Worm (Caenorhabditis elegans) whole organism, midembryonic: ENCODE measurements around the gene pals-19.
"Not testable (repeated sequence)": the region's sequence is repeated elsewhere in the genome, so short reads cannot be mapped to it uniquely, and the experiment has no call there.

ENCODE experiments used
- T22C8.4 ChIP-seq: fragments of 200-800 bp; sonication (Bioruptor generic); IDR thresholded peaks from 2 replicates; pipeline ENCODE4 v1.3.6; 2022; ENCODE audit warnings: missing genetic modification characterization, missing compliant biosample characterization
- cog-1 ChIP-seq: sonication (generic microtip); optimal IDR thresholded peaks from 2 replicates; lab custom pipeline; 2016; ENCODE audit warnings: missing genetic modification characterization, missing compliant biosample characterization
- flt-1 ChIP-seq: fragments of 200-800 bp; sonication (Bioruptor generic); IDR thresholded peaks from 2 replicates; pipeline ENCODE4 v1.3.6; 2022; ENCODE audit warnings: missing genetic modification characterization, missing compliant biosample characterization
- klf-2 ChIP-seq: fragments of 200-800 bp; sonication (Bioruptor generic); conservative IDR thresholded peaks from 2 replicates; pipeline ENCODE4 v1.3.6; 2022; ENCODE audit warnings: missing genetic modification reagents, missing genetic modification characterization, missing compliant biosample characterization
- med-1 ChIP-seq: sonication (generic microtip); optimal IDR thresholded peaks from 2 replicates; lab custom pipeline; 2017; ENCODE audit warnings: missing genetic modification characterization, mild to moderate bottlenecking, missing compliant biosample characterization, antibody characterized with exemption, missing genetic modification reagents; ENCODE audit not compliant: insufficient read depth
- ref-1 ChIP-seq: fragments of 200-800 bp; sonication (Bioruptor generic); conservative IDR thresholded peaks from 2 replicates; pipeline ENCODE4 v1.3.6; 2022; ENCODE audit warnings: missing genetic modification reagents, missing genetic modification characterization, missing compliant biosample characterization
- tab-1 ChIP-seq: fragments of 200-800 bp; sonication (Bioruptor generic); IDR thresholded peaks from 2 replicates; pipeline ENCODE4 v1.3.6; 2022; ENCODE audit warnings: missing genetic modification characterization, missing compliant biosample characterization
- ztf-23 ChIP-seq: fragments of 200-800 bp; sonication (Bioruptor generic); IDR thresholded peaks from 2 replicates; pipeline ENCODE4 v1.3.6; 2022; ENCODE audit warnings: missing genetic modification reagents, missing genetic modification characterization, missing compliant biosample characterization
- ztf-29 ChIP-seq: fragments of 200-800 bp; sonication (Bioruptor generic); IDR thresholded peaks from 2 replicates; pipeline ENCODE4 v1.3.6; 2022; ENCODE audit warnings: missing genetic modification reagents, missing genetic modification characterization, missing compliant biosample characterization

The pals-19 gene

DNA sequence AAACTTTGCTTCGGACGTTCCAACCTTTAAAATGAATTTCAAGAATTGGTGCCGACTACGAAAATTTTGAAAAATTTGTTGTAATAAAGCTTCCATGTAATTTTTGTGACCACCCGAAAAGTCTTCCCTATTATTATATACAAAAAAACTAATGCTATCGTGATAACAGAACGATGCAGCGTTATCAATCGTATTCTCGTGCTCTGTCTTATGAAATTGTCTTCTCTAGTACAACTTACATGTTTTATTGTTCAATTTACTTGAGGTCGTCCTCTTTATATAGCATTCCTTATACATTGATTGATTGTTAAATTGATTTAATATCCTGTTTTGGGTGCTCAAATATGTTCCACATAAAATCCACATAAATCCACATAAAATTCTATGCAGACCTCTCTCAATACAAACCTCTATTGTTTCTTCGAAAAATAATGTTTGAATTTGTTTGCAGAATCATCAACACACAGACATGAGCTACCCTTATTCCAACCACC is at the start of gene pals-19:
Gene pals-19 (plus strand): TSS at position 444 of the 494 bp plus-strand sequence.
- no peak for TF ChIP-seq ref-1 (GFP tag; lab: Robert Waterston, UW)
- TF ChIP-seq flt-1 (GFP tag; lab: Robert Waterston, UW) = no peak
- TF ChIP-seq tab-1 (GFP tag; lab: Robert Waterston, UW) = no peak
- no peak for TF ChIP-seq ztf-29 (GFP tag; lab: Robert Waterston, UW)
- no peak for TF ChIP-seq ztf-23 (GFP tag; lab: Robert Waterston, UW)

DNA sequence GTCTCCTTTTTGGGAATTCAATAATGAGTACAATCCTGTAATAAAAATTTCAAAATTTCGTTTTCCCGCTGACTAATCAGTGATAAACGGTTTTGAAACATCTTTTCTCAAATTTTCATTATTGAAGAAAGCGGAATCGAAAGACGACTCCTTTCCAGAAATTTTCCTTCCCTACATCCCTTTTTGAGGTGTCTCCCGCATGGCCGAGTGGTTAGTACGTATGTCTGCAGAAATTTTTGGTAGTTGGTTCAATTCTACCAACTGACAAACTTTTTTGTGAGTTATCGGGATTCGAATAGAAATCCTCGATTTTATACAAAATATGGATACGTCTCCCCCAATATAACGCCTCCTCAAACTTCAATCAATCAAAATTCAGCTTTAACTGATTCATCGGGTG is 47.2 kb upstream of the pals-19 start:
- TF ChIP-seq ref-1 (GFP tag; lab: Robert Waterston, UW) = no peak
- TF ChIP-seq tab-1 (GFP tag; lab: Robert Waterston, UW) = no peak
- TF ChIP-seq klf-2 = no peak
- no peak for TF ChIP-seq med-1 (GFP tag; lab: Kevin White, UChicago)
- TF ChIP-seq ztf-23 (GFP tag; lab: Robert Waterston, UW) = no peak
- TF ChIP-seq ztf-29 (GFP tag; lab: Robert Waterston, UW) = no peak
- TF ChIP-seq cog-1 (tag; lab: Kevin White, UChicago) = no peak
- TF ChIP-seq T22C8.4 = no peak
- TF ChIP-seq flt-1 (GFP tag; lab: Robert Waterston, UW) = no peak

DNA sequence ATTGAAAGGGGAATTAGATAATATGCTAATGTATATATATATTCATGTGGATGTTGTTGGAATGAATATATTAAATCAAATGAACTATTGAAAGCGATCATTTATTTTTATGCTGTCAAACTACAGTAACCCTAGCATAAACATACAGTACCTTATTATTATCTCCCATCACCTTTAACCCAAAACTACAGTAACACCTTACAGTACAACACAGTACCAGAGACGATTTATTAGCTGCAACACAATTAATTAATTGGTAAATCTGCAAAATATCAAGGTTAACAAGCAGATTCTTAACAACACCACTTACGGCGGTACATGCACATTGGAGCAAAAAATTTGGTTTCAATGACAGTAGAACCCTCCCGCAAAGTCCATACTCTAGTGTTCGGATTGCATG is 46.4 kb upstream of the pals-19 start, which contains the start of gene Y82E9BL.1:
Gene Y82E9BL.1 (minus strand): TSS at position 101 of the 400 bp plus-strand sequence.
- TF ChIP-seq flt-1 (GFP tag; lab: Robert Waterston, UW) (no peak), T22C8.4 (no peak), tab-1 (GFP tag; lab: Robert Waterston, UW) (no peak), ztf-29 (GFP tag; lab: Robert Waterston, UW) (no peak), cog-1 (tag; lab: Kevin White, UChicago) (no peak), med-1 (GFP tag; lab: Kevin White, UChicago) (no peak), ztf-23 (GFP tag; lab: Robert Waterston, UW) (no peak), ref-1 (GFP tag; lab: Robert Waterston, UW) (no peak), klf-2 (no peak)

DNA sequence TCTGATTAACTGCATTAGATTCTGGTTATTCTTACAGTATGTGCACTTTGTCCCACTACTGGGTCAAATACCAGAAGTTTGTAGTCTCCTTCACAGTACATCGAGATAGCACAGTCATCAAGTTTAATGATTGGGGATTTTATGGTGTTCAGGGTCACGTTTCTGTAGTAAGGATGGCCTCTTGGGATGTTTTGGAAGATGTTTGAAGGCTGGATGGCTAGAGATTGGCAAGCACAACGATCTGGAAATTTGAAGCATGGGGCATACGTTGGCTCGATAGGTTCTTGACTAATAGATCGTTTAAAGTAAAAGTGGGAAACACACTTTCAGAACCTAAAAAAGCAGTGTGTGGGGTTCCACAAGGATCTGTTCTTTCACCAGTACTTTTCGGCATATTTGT is 43.8 kb upstream of the pals-19 start, which contains the start of gene Y82E9BR.8:
Gene Y82E9BR.8 (minus strand): TSS at position 101 of the 400 bp plus-strand sequence.
- not testable (repeated sequence) for TF ChIP-seq tab-1 (GFP tag; lab: Robert Waterston, UW); med-1 (GFP tag; lab: Kevin White, UChicago); cog-1 (tag; lab: Kevin White, UChicago)

DNA sequence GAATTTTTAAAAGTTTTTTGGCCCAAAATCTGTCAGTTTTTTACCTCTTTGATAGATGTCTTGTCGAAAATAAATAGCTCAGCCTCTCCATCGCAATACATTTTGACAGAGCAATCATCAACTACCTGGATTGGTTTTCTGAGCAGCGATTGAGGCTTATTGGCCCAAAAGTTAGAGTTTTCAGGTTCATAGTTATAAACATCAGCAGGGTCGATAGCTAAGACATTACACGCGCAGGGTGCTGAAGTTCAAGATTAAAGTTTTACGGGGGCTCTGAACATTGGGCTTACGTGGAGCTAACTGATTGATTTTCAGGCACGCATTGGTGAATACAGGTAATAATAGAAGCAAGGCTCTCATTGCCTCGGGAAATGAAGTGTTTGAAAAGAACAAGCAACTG is 42.1 kb upstream of the pals-19 start, which contains the start of gene Y82E9BR.9:
Gene Y82E9BR.9 (minus strand): TSS at position 101 of the 400 bp plus-strand sequence.
- TF ChIP-seq ztf-29 (GFP tag; lab: Robert Waterston, UW) = no peak
- TF ChIP-seq tab-1 (GFP tag; lab: Robert Waterston, UW) = no peak
- no peak for TF ChIP-seq flt-1 (GFP tag; lab: Robert Waterston, UW)
- no peak for TF ChIP-seq med-1 (GFP tag; lab: Kevin White, UChicago)
- no peak for TF ChIP-seq cog-1 (tag; lab: Kevin White, UChicago)
- TF ChIP-seq ztf-23 (GFP tag; lab: Robert Waterston, UW) = no peak
- no peak for TF ChIP-seq klf-2
- no peak for TF ChIP-seq ref-1 (GFP tag; lab: Robert Waterston, UW)
- no peak for TF ChIP-seq T22C8.4

DNA sequence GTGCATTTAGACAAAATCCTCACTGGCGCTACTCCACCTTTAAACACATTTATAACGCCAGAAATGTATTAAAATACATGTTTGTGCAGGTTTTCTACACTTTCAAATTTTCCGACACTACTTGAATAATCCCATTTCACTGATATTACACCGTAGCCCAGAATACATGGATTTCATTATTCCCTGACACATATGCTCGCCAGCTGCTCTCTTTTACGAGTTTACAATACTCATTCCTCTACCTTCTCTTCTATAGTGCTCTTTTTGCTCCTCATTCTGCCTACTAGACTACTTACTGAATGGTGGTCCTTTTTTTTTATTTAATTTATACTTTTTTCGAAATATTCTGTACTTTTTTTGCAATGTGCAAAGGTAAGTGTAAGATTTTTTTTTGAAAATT is 29.2 kb upstream of the pals-19 start:
- TF ChIP-seq flt-1 (GFP tag; lab: Robert Waterston, UW) (no peak), T22C8.4 (no peak), klf-2 (no peak), ref-1 (GFP tag; lab: Robert Waterston, UW) (no peak), tab-1 (GFP tag; lab: Robert Waterston, UW) (no peak), med-1 (GFP tag; lab: Kevin White, UChicago) (no peak), ztf-29 (GFP tag; lab: Robert Waterston, UW) (no peak), ztf-23 (GFP tag; lab: Robert Waterston, UW) (no peak), cog-1 (tag; lab: Kevin White, UChicago) (no peak)

DNA sequence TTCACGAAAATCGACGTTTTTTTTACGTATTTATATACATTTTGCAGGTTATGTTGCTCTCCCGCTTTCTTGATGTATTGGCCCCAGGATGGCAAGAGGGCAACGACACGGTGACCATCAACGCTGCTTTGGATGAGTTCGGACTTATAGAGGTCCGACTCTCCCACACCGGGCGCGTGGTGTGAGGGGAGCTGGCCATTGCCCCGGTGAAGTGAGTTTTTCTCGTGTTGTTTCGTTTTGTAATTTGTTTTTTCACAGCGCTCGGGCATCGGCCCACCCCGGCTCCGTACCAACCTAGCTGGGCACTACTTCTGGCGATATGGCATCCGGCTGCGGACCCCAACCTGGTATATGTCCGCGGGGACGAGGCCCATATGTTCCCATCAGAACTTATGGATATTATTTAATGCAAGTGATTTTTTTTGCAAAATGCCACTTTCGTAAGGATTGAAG is 27.4 kb upstream of the pals-19 start, which contains the start of gene Y82E9BR.20:
Gene Y82E9BR.20 (plus strand): TSS at position 51 of the 453 bp plus-strand sequence.
- TF ChIP-seq med-1 (GFP tag; lab: Kevin White, UChicago) (no peak), ztf-23 (GFP tag; lab: Robert Waterston, UW) (no peak)

DNA sequence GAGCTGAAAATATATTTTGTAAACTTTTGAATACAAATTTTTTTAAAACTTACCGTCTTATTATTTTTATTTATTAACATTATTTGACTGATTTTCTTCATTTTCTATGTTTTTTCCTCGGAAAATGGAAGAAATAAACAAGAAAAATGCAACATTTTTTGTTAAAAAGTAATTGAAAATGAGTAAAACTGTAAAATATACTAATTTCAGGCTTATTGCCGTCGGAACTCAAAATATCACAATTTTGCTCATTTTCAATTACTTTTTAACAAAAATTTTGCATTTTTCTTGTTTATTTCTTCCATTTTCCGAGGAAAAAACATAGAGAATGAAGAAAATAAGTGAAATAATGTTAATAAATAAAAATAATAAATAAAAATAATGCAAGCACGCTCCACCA is 26.2 kb upstream of the pals-19 start, which contains the start of gene Y82E9BR.10:
Gene Y82E9BR.10 (minus strand): TSS at position 101 of the 400 bp plus-strand sequence.
- TF ChIP-seq klf-2; cog-1 (tag; lab: Kevin White, UChicago); ztf-29 (GFP tag; lab: Robert Waterston, UW): not testable (repeated sequence)

DNA sequence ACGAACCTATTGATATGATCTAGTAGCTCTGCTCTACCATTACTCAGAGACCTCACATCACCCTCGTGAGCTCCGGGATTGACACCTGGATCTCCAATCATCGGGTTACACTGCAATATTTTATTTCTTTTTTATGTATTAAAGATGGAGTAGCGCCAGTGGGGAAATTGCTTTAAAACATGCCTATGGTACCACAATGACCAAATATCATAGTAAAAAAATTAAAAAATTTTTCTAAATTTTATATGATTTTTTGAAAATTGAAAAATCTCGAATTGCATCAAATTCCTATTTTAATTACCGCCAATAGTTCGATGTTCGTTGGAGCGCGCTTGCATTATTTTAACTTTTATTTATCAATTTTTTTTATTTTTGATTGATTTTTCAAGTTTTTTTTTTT is 23.8 kb upstream of the pals-19 start, which contains the start of gene pals-40:
Gene pals-40 (minus strand): TSS at position 101 of the 400 bp plus-strand sequence.
- TF ChIP-seq med-1 (GFP tag; lab: Kevin White, UChicago); ztf-23 (GFP tag; lab: Robert Waterston, UW); flt-1 (GFP tag; lab: Robert Waterston, UW): not testable (repeated sequence)
